Fruit fly (Drosophila melanogaster): Measurements from ENCODE around the gene Pc.
A peak's percentile ranks its signal among the peaks of the same experiment; 100 is the strongest.

Pc gene

DNA sequence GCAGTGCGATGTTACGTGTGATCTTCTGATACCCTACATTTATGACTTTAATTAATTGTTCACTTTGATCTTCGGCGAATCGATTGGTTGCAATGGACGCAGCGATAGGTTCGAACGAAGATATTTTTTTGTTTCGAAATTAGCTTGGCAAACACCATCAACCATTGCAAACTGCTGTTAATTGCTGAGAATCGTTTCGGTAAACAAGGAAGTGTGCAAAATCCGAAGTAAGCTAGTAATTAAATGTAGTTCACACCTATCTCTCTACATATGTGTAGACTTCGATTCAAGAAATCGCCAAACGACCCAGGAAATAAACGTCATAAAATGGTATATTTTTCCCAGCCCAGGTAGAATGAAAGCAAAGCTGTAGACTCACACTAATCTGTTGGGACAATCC, 19.4 kb downstream of the Pc start, which contains the start of gene CG43702:
Gene CG43702, plus strand, starts transcription at position 301 of the 400 bp plus-strand sequence.
- TF ChIP-seq EcR (GFP tag; optimal IDR thresholded peaks at IDR 0.05) (no peak), usp (GFP tag; optimal IDR thresholded peaks at IDR 0.05) (no peak), pan (optimal IDR thresholded peaks at IDR 0.05) (no peak), Dll (optimal IDR thresholded peaks at IDR 0.05) (no peak), CG8478 (optimal IDR thresholded peaks at IDR 0.05) (no peak), psq (optimal IDR thresholded peaks at IDR 0.05) (no peak)

DNA sequence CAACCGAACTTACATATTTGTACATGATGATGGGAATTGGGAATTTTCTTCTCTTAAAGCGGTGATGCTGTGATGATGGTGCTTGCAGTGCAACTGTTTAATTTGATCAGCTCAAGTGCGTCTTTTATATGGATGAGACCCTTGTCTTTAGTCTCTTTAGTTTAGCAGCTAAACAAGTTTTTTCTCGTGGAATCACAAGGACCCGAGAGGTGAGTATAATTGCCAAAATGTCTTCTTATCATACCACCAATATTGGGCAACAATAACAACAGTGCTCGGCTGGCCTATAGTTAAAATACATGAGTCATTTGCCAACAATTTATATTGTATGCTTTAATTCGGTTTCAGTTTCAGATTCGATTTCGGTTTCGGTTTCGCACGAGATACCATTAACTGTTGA, 20.1 kb downstream of the Pc start, which contains the start of gene Edg78E:
Gene Edg78E, minus strand, starts transcription at position 101 of the 400 bp plus-strand sequence.
- no peak for TF ChIP-seq EcR (GFP tag; optimal IDR thresholded peaks at IDR 0.05)
- TF ChIP-seq CG8478 (optimal IDR thresholded peaks at IDR 0.05): no peak
- TF ChIP-seq psq (optimal IDR thresholded peaks at IDR 0.05): no peak
- TF ChIP-seq pan (optimal IDR thresholded peaks at IDR 0.05): no peak
- no peak for TF ChIP-seq usp (GFP tag; optimal IDR thresholded peaks at IDR 0.05)
- no peak for TF ChIP-seq Dll (optimal IDR thresholded peaks at IDR 0.05)

DNA sequence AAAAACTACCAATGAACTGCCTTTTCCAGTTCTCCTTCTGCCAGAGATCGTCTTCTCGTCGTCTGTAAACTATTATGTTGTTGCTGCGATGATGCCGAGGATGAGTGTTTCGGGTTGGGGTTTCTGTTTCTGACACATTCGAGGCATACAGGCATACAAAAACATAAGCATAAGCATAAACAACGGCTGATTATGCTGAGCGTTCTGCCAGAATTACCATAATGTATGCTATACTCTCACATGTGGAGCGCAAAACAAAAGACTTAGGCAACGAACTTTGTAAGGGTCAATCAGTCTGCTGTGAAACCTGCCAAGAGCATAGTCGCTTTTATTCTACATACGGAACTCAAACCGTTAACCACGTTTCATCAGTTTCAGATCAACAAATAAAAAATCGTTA, 23.6 kb downstream of the Pc start, which contains the start of gene Cpr78Cb:
Gene Cpr78Cb, plus strand, starts transcription at position 291 of the 400 bp plus-strand sequence.
- no peak for TF ChIP-seq psq (optimal IDR thresholded peaks at IDR 0.05)
- TF ChIP-seq Dll (optimal IDR thresholded peaks at IDR 0.05): no peak
- no peak for TF ChIP-seq pan (optimal IDR thresholded peaks at IDR 0.05)
- TF ChIP-seq usp (GFP tag; optimal IDR thresholded peaks at IDR 0.05): no peak
- TF ChIP-seq CG8478 (optimal IDR thresholded peaks at IDR 0.05): no peak

DNA sequence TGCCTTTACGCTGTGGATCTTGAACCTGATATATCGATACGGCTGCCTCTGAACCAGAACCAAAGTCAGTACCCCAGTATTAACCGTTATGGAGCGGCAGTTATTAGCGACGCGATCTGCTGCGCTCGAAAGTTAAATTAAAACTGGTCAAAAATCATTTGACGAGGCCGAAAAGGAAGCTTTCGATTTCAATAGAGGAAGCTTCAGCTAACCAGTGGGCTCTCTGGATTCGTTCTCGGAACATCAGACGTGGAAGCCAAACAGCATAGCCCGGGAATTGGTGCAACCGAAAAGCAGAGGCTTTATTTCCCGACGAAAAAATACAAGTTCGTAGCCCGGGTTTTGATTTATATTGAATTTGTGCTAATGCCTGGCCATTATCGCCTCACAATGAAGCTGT, 25.1 kb downstream of the Pc start, which contains the start of gene Cpr78Ca:
Gene Cpr78Ca, minus strand, starts transcription at position 101 of the 400 bp plus-strand sequence.
- TF ChIP-seq pan (optimal IDR thresholded peaks at IDR 0.05): no peak
- no peak for TF ChIP-seq Dll (optimal IDR thresholded peaks at IDR 0.05)
- no peak for TF ChIP-seq usp (GFP tag; optimal IDR thresholded peaks at IDR 0.05)
- TF ChIP-seq psq (optimal IDR thresholded peaks at IDR 0.05): no peak
- no peak for TF ChIP-seq EcR (GFP tag; optimal IDR thresholded peaks at IDR 0.05)
- no peak for TF ChIP-seq CG8478 (optimal IDR thresholded peaks at IDR 0.05)

DNA sequence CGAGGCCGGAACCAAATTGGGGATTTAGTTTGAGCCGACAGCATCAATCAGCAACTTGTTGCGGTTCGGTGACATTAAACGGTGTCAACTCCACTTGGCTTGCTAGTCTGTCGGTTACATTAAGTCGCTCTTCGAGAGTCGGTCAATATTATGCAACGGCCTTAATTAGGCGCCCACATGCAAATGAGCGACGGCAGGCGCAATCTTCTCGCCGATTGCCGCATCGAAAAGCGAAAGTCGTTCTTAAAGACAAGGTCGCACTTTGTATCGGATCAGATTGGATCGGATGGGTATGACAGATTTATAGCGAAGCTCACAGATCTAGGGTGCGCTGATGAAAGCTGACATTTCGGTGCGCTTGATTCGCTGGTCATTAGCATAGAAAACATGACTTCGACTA, 26.8 kb downstream of the Pc start:
- TF ChIP-seq pan (optimal IDR thresholded peaks at IDR 0.05): no peak
- TF ChIP-seq CG8478 (optimal IDR thresholded peaks at IDR 0.05): no peak
- no peak for TF ChIP-seq usp (GFP tag; optimal IDR thresholded peaks at IDR 0.05)
- TF ChIP-seq EcR (GFP tag; optimal IDR thresholded peaks at IDR 0.05): no peak
- no peak for TF ChIP-seq Dll (optimal IDR thresholded peaks at IDR 0.05)
- TF ChIP-seq psq (optimal IDR thresholded peaks at IDR 0.05): no peak

DNA sequence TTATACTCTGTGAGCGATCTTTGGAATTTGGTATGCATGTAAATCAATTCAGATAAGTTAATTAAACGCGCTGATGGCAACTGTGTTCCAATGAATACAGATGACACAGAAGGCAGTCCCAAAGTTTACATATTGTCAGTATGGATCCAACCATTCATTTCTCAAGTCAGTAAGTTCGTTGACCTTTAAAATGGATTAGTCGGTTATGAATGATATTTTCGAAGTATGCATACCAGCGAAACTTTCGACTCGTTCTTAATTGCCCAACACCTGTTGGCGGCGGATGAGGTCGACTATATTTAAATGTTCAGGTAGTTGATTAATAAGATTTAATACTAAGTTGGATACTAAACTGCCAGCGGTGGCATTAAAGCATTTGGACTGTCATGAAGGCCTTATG, 27.5 kb downstream of the Pc start:
- TF ChIP-seq CG8478 (optimal IDR thresholded peaks at IDR 0.05): no peak
- peak in 1 of 2 experiments; percentile 2 for TF ChIP-seq EcR (GFP tag; optimal IDR thresholded peaks at IDR 0.05)

DNA sequence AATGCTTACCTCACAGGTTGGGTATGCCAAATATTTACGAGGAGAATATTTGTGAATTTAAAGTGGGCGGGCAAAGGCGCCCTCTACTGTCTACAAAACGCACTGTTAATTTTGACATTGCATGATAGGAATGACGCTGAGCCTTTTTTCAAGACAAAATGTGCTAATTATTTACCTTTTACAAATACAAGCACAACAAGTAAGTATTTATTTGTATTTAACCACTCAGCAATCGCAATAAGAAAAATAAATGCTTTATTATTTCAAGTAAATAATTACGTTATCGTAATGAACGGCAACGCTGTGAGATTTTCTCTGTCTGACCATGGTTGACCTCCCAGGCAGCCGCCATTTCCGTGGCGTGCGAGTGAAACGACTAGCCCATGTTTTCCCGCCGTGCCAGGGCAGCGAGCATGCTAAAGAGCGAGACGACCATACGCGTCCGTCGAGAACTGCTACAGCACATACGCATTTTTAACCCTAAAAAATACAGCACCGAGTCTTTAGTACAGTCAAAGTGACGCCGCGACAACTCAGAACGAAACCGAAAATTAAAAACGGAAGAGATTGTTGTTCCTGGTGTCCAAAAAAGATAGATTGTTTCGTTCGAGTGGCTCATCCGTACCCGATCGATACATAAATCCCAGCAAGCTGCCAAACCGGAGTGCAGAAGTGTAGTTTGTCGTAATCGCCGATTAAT, 32.0 kb downstream of the Pc start, which contains the start of the genes CG12974 and pzg:
Gene CG12974, minus strand, starts transcription at position 324 of the 700 bp plus-strand sequence.
Gene pzg, plus strand, starts transcription at position 461 of the 700 bp plus-strand sequence.
- TF ChIP-seq usp (GFP tag; optimal IDR thresholded peaks at IDR 0.05): no peak
- no peak for TF ChIP-seq psq (optimal IDR thresholded peaks at IDR 0.05)
- TF ChIP-seq pan (optimal IDR thresholded peaks at IDR 0.05): no peak
- no peak for TF ChIP-seq Dll (optimal IDR thresholded peaks at IDR 0.05)
- peak; percentile 46 to 71 for TF ChIP-seq EcR (GFP tag; optimal IDR thresholded peaks at IDR 0.05)
- peak; percentile 83 for TF ChIP-seq CG8478 (optimal IDR thresholded peaks at IDR 0.05)

DNA sequence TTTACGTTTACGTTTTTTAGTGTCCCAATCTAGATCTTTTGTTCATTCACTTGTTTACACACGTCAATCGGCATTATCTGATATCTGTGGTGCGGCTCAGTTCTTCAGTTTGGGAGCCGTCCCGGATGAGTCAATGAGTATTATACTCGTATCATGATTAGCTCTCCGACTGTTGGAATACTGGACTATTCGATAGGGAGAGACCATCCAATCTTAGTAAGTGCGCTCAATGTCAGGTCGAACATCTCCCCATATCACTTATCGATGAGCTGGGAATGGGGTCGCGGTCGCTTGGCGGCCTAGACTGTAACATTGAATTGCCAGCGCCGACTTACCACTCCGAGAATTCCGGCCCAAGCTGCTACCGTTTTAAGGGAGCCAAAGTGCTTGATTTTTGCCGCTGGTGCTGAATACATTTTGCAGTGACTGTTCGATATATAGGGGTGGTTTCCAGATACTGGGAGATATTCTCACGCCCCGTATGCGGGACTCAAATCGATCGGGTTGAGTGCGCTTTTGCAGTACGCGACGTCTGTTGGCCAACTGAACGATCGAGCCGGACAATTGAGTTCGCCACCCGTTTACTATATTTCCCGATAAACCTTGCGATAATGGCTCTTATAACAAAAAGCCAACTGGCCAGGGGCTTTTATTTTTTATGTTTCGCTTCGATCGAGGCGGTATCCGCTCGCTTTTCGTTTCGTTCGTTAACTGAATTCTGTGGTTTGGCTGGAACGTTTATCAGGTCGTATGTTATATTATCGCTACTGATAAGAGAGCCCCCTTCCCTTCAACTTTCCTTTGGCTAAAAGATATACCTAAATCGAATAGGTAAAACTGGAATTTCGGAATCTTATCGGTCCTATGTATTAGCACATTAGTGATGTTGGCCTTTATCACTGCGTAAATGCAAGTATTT, 32.8 kb downstream of the Pc start:
- TF ChIP-seq CG8478 (optimal IDR thresholded peaks at IDR 0.05) (no peak), pan (optimal IDR thresholded peaks at IDR 0.05) (no peak), usp (GFP tag; optimal IDR thresholded peaks at IDR 0.05) (no peak), psq (optimal IDR thresholded peaks at IDR 0.05) (no peak), EcR (GFP tag; optimal IDR thresholded peaks at IDR 0.05) (no peak), Dll (optimal IDR thresholded peaks at IDR 0.05) (no peak)

DNA sequence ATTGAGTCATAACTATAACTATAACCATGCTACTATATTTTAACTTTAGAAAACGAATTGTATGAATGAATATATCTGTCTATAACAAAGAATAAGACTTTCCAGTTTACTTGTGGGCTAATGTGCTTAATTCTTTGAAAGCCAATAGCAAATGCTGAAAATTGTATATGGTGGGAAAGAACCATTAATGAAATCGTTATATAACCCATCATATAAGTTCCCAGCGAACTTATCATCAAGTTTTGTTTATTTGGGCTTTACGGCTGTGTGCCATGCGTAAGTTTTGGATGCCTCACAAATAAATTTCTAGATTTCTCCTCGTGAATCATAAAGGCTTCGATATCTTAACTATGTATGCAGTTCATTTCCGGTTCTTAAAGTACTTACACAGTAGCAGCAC, 34.0 kb downstream of the Pc start:
- TF ChIP-seq psq (optimal IDR thresholded peaks at IDR 0.05) (no peak), EcR (GFP tag; optimal IDR thresholded peaks at IDR 0.05) (no peak), pan (optimal IDR thresholded peaks at IDR 0.05) (no peak), CG8478 (optimal IDR thresholded peaks at IDR 0.05) (no peak), Dll (optimal IDR thresholded peaks at IDR 0.05) (no peak), usp (GFP tag; optimal IDR thresholded peaks at IDR 0.05) (no peak)

DNA sequence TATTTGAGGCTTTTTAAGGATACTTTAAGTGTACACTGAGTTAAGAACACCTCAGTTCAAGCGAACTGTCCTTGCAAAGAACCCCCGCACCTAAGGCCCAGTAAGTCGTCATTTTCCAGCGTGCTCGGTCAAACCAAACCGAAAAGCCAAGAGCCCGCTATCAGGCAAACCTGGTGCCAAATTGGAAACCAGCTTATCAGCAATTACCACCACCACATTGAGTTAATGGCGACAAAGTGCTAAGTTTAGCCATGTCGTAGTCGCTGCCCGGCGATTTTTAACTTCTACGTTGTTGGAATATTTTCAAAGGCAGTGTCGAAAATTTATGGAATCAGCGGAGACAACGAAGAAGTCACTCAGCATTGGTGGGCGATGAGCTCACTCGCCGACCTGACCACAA, 35.1 kb downstream of the Pc start:
- TF ChIP-seq Dll (optimal IDR thresholded peaks at IDR 0.05) (no peak), usp (GFP tag; optimal IDR thresholded peaks at IDR 0.05) (no peak), CG8478 (optimal IDR thresholded peaks at IDR 0.05) (no peak), pan (optimal IDR thresholded peaks at IDR 0.05) (no peak), EcR (GFP tag; optimal IDR thresholded peaks at IDR 0.05) (no peak)

DNA sequence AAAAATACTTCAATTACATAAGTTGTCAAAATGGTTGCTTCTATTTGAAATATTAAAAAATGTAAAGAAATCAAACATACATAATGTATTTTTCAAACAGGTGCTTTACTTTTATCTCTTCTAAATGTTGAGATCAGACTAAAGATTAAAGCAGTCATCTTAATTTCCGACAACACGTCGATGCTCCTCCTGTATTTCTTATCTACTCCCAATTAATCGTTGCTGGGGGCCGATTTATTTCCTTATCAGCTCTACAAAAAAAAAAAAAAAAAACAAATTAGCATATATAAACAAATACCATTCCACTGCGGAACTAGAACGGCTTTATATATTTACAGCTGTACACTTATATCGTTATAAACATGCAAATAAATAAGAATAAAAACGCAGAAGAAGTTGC, 36.1 kb downstream of the Pc start:
- TF ChIP-seq pan (optimal IDR thresholded peaks at IDR 0.05): no peak

Data from whole organism.